Fruit fly (Drosophila melanogaster) whole organism, embryonic: ENCODE data around the gene ihog.

Source experiments
- Adf1 ChIP-seq: fragments of 200-800 bp; sonication (Bioruptor generic); IDR thresholded peaks from 2 replicates; pipeline ENCODE4 v1.3.6; 2022; ENCODE audit warnings: missing biosample characterization, missing genetic modification characterization
- Atf3 ChIP-seq: fragments of 200-800 bp; sonication (Bioruptor generic); optimal IDR thresholded peaks from 3 replicates; lab custom pipeline; 2016; ENCODE audit warnings: missing biosample characterization, missing genetic modification characterization
- BEAF-32 ChIP-seq: fragments of 200-800 bp; sonication (Bioruptor generic); optimal IDR thresholded peaks from 3 replicates; lab custom pipeline; 2017; ENCODE audit warnings: missing biosample characterization, missing genetic modification characterization, mild to moderate bottlenecking, moderate library complexity, missing genetic modification reagents
- Bgb ChIP-seq: fragments of 200-800 bp; sonication (Bioruptor generic); IDR thresholded peaks from 2 replicates; pipeline ENCODE4 v1.3.6; 2022; ENCODE audit warnings: missing biosample characterization, missing genetic modification characterization; ENCODE audit not compliant: partially characterized antibody
- CG11504 ChIP-seq: fragments of 200-800 bp; sonication (Bioruptor generic); optimal IDR thresholded peaks from 3 replicates; lab custom pipeline; 2019; ENCODE audit warnings: missing biosample characterization, mild to moderate bottlenecking, missing genetic modification characterization, moderate library complexity
- CG11723 ChIP-seq: fragments of 200-800 bp; sonication (Bioruptor generic); optimal IDR thresholded peaks from 2 replicates; lab custom pipeline; 2017; ENCODE audit warnings: missing biosample characterization, mild to moderate bottlenecking, missing genetic modification characterization
- CG1233 ChIP-seq: fragments of 200-800 bp; sonication (Bioruptor generic); optimal IDR thresholded peaks from 4 replicates; lab custom pipeline; 2018; ENCODE audit warnings: missing biosample characterization, mild to moderate bottlenecking, missing genetic modification characterization
- CG14710 ChIP-seq: fragments of 200-800 bp; sonication (Bioruptor generic); optimal IDR thresholded peaks from 3 replicates; lab custom pipeline; 2019; ENCODE audit warnings: missing biosample characterization, mild to moderate bottlenecking, missing genetic modification characterization, moderate library complexity
- CG15479 ChIP-seq: fragments of 200-800 bp; sonication (Bioruptor generic); optimal IDR thresholded peaks from 3 replicates; lab custom pipeline; 2019; ENCODE audit warnings: missing biosample characterization, mild to moderate bottlenecking, missing genetic modification characterization, moderate library complexity
- CG17385 ChIP-seq: fragments of 200-800 bp; sonication (Bioruptor generic); optimal IDR thresholded peaks from 3 replicates; lab custom pipeline; 2018; ENCODE audit warnings: missing biosample characterization, mild to moderate bottlenecking, missing genetic modification characterization
- CG17568 ChIP-seq: fragments of 200-800 bp; sonication (Bioruptor generic); optimal IDR thresholded peaks from 2 replicates; lab custom pipeline; 2018; ENCODE audit warnings: missing biosample characterization, mild to moderate bottlenecking, missing genetic modification characterization, moderate library complexity
- CG18476 ChIP-seq: fragments of 200-800 bp; sonication (Bioruptor generic); optimal IDR thresholded peaks from 2 replicates; lab custom pipeline; 2016; ENCODE audit warnings: missing biosample characterization, mild to moderate bottlenecking, missing genetic modification characterization
- CG2120 ChIP-seq: fragments of 200-800 bp; sonication (Bioruptor generic); optimal IDR thresholded peaks from 3 replicates; lab custom pipeline; 2016; ENCODE audit warnings: missing biosample characterization, missing genetic modification characterization
- CG2678 ChIP-seq: fragments of 200-800 bp; sonication (Bioruptor generic); optimal IDR thresholded peaks from 3 replicates; lab custom pipeline; 2019; ENCODE audit warnings: missing biosample characterization, mild to moderate bottlenecking, missing genetic modification characterization, moderate library complexity
- CG32767 ChIP-seq: fragments of 200-800 bp; sonication (Bioruptor generic); IDR thresholded peaks from 2 replicates; pipeline ENCODE4 v1.3.6; 2022; ENCODE audit warnings: missing biosample characterization, missing genetic modification characterization
- CG3995 ChIP-seq: fragments of 200-800 bp; sonication (Bioruptor generic); optimal IDR thresholded peaks from 3 replicates; lab custom pipeline; 2016; ENCODE audit warnings: missing biosample characterization, missing genetic modification characterization
- CG4424 ChIP-seq: fragments of 200-800 bp; sonication (Bioruptor generic); optimal IDR thresholded peaks from 3 replicates; lab custom pipeline; 2016; ENCODE audit warnings: missing biosample characterization, missing genetic modification characterization
- CG4617 ChIP-seq: fragments of 200-800 bp; sonication (Bioruptor generic); optimal IDR thresholded peaks from 3 replicates; lab custom pipeline; 2016; ENCODE audit warnings: missing biosample characterization, missing genetic modification characterization, borderline replicate concordance
- CG8924 ChIP-seq: fragments of 200-800 bp; optimal IDR thresholded peaks from 3 replicates; lab custom pipeline; 2019; ENCODE audit warnings: missing biosample characterization, mild to moderate bottlenecking, missing genetic modification characterization, moderate library complexity
- Dbx ChIP-seq: fragments of 200-800 bp; sonication (Bioruptor generic); IDR thresholded peaks from 3 replicates; pipeline ENCODE4 v1.3.6; 2022; ENCODE audit warnings: missing biosample characterization, missing genetic modification characterization
- Dp ChIP-seq: fragments of 200-800 bp; sonication (Bioruptor generic); optimal IDR thresholded peaks from 2 replicates; lab custom pipeline; 2018; ENCODE audit warnings: missing biosample characterization, mild to moderate bottlenecking, missing genetic modification characterization, moderate library complexity
- Dref ChIP-seq: fragments of 200-800 bp; sonication (Bioruptor generic); IDR thresholded peaks from 2 replicates; pipeline ENCODE4 v1.3.6; 2022; ENCODE audit warnings: missing biosample characterization, missing genetic modification characterization
- MBD-R2 ChIP-seq: fragments of 200-800 bp; sonication (Bioruptor generic); IDR thresholded peaks from 2 replicates; pipeline ENCODE4 v1.3.6; 2022; ENCODE audit warnings: missing biosample characterization, missing genetic modification characterization
- Med ChIP-seq: fragments of 200-800 bp; sonication (Bioruptor generic); peaks from one replicate; lab custom pipeline; 2016; ENCODE audit warnings: missing biosample characterization, missing genetic modification characterization, mild to moderate bottlenecking, inconsistent platforms, moderate library complexity
- NFAT ChIP-seq: fragments of 200-800 bp; sonication (Bioruptor generic); IDR thresholded peaks from 2 replicates; pipeline ENCODE4 v1.3.6; 2022; ENCODE audit warnings: missing biosample characterization, missing genetic modification characterization
- Nf-YB ChIP-seq: fragments of 200-800 bp; sonication (Bioruptor generic); optimal IDR thresholded peaks from 3 replicates; lab custom pipeline; 2019; ENCODE audit warnings: missing biosample characterization, mild to moderate bottlenecking, missing genetic modification characterization, moderate library complexity
- Pdp1 ChIP-seq, 2 experiments: fragments of 200-800 bp; sonication (Bioruptor generic); optimal IDR thresholded peaks; 3 replicates each; lab custom pipeline; 2016; ENCODE audit warnings: missing biosample characterization in 2 of 2, missing genetic modification characterization in 2 of 2, mild to moderate bottlenecking in 1 of 2, moderate library complexity in 1 of 2
- Sin3A ChIP-seq: fragments of >200 bp; optimal IDR thresholded peaks from 2 replicates; lab custom pipeline; 2018
- Sry-β ChIP-seq: fragments of 200-800 bp; sonication (Bioruptor generic); optimal IDR thresholded peaks from 2 replicates; lab custom pipeline; 2018; ENCODE audit warnings: missing biosample characterization, mild to moderate bottlenecking, missing genetic modification characterization, moderate library complexity
- Sry-δ ChIP-seq: fragments of 200-800 bp; sonication (Bioruptor generic); optimal IDR thresholded peaks from 2 replicates; lab custom pipeline; 2016; ENCODE audit warnings: missing biosample characterization, missing genetic modification characterization
- YL-1 ChIP-seq: fragments of 200-800 bp; sonication (Bioruptor generic); optimal IDR thresholded peaks from 3 replicates; lab custom pipeline; 2017; ENCODE audit warnings: missing biosample characterization, mild to moderate bottlenecking, missing genetic modification characterization
- cg ChIP-seq: fragments of 200-800 bp; sonication (Bioruptor generic); optimal IDR thresholded peaks from 3 replicates; lab custom pipeline; 2019; ENCODE audit warnings: missing biosample characterization, mild to moderate bottlenecking, missing genetic modification characterization, moderate library complexity
- chinmo ChIP-seq: fragments of 200-800 bp; sonication (Bioruptor generic); IDR thresholded peaks from 4 replicates; pipeline ENCODE4 v1.3.6; 2022; ENCODE audit warnings: missing biosample characterization, missing genetic modification characterization; ENCODE audit not compliant: partially characterized antibody
- chm ChIP-seq: fragments of 200-800 bp; sonication (Bioruptor generic); IDR thresholded peaks from 2 replicates; pipeline ENCODE4 v1.3.6; 2022; ENCODE audit warnings: missing biosample characterization, missing genetic modification characterization
- gem ChIP-seq: fragments of 200-800 bp; sonication (Bioruptor generic); optimal IDR thresholded peaks from 2 replicates; lab custom pipeline; 2019; ENCODE audit warnings: missing biosample characterization, mild to moderate bottlenecking, missing genetic modification characterization, moderate library complexity
- gfzf ChIP-seq: fragments of 200-800 bp; sonication (Bioruptor generic); optimal IDR thresholded peaks from 2 replicates; lab custom pipeline; 2016; ENCODE audit warnings: missing biosample characterization, mild to moderate bottlenecking, missing genetic modification characterization, moderate library complexity
- inv ChIP-seq: fragments of 200-800 bp; sonication (Bioruptor generic); IDR thresholded peaks from 2 replicates; pipeline ENCODE4 v1.3.6; 2022; ENCODE audit warnings: missing biosample characterization, missing genetic modification characterization; ENCODE audit not compliant: partially characterized antibody
- mam ChIP-seq: fragments of 200-800 bp; sonication (Bioruptor generic); optimal IDR thresholded peaks from 3 replicates; lab custom pipeline; 2016; ENCODE audit warnings: missing biosample characterization, missing genetic modification characterization
- onecut ChIP-seq: fragments of 200-800 bp; sonication (Bioruptor generic); IDR thresholded peaks from 2 replicates; pipeline ENCODE4 v1.3.6; 2022; ENCODE audit warnings: missing biosample characterization, missing genetic modification characterization
- pzg ChIP-seq: fragments of 200-800 bp; sonication (Bioruptor generic); optimal IDR thresholded peaks from 3 replicates; lab custom pipeline; 2018; ENCODE audit warnings: missing biosample characterization, mild to moderate bottlenecking, missing genetic modification characterization, moderate library complexity
- ranshi ChIP-seq: fragments of 200-800 bp; sonication (Bioruptor generic); IDR thresholded peaks from 2 replicates; pipeline ENCODE4 v1.3.6; 2022; ENCODE audit warnings: missing biosample characterization, missing genetic modification characterization
- rib ChIP-seq: fragments of 200-800 bp; sonication (Bioruptor generic); IDR thresholded peaks from 2 replicates; pipeline ENCODE4 v1.3.6; 2022; ENCODE audit warnings: missing biosample characterization, missing genetic modification characterization
- salm ChIP-seq: fragments of 200-800 bp; sonication (Bioruptor generic); optimal IDR thresholded peaks from 2 replicates; lab custom pipeline; 2018; ENCODE audit warnings: missing biosample characterization, mild to moderate bottlenecking, missing genetic modification characterization
- sd ChIP-seq: fragments of 200-800 bp; sonication (Bioruptor generic); optimal IDR thresholded peaks from 3 replicates; lab custom pipeline; 2018; ENCODE audit warnings: missing biosample characterization, mild to moderate bottlenecking, missing genetic modification characterization, moderate library complexity
- sqz ChIP-seq: fragments of 200-800 bp; sonication (Bioruptor generic); optimal IDR thresholded peaks from 3 replicates; lab custom pipeline; 2018; ENCODE audit warnings: missing biosample characterization, mild to moderate bottlenecking, missing genetic modification characterization
- ssp ChIP-seq: fragments of 200-800 bp; sonication (Bioruptor generic); IDR thresholded peaks from 2 replicates; pipeline ENCODE4 v1.3.6; 2022; ENCODE audit warnings: missing biosample characterization, missing genetic modification characterization
- wek ChIP-seq: fragments of 200-800 bp; sonication (Bioruptor generic); optimal IDR thresholded peaks from 3 replicates; lab custom pipeline; 2018; ENCODE audit warnings: missing biosample characterization, mild to moderate bottlenecking, missing genetic modification characterization, moderate library complexity

Gene ihog

dm6 chr2L:6920661-6921359 lies 27.8 kb downstream of the ihog start, which contains the start of gene Hrb27C (continued):
- TF ChIP-seq CG1233 (GFP tag; lab: Kevin White, UChicago) (no peak), Med (GFP tag; lab: Kevin White, UChicago) (peak; percentile 68), ranshi (no peak), Dref (no peak), sqz (GFP tag; lab: Kevin White, UChicago) (peak; percentile 57), CG18476 (GFP tag; lab: Kevin White, UChicago) (no peak), Nf-YB (peak; percentile 16), CG17385 (GFP tag; lab: Kevin White, UChicago) (peak; percentile 1), Bgb (GFP tag; lab: Robert Waterston, UW) (peak; percentile 40; the same call in 1 of the 2 replicates), inv (no peak), CG11723 (GFP tag; lab: Kevin White, UChicago) (no peak), chm (GFP tag; lab: Robert Waterston, UW) (peak; percentile 66), BEAF-32 (no peak), cg (GFP tag; lab: Kevin White, UChicago) (peak; percentile 97), Adf1 (GFP tag; lab: Robert Waterston, UW) (0 out of 2 replicates have a peak, but pooled peaks have one; percentile 7), gfzf (GFP tag; lab: Kevin White, UChicago) (peak; percentile 26), Atf3 (GFP tag; lab: Kevin White, UChicago) (no peak), Dbx (peak; percentile 50; the same call in 1 of the 3 replicates), CG32767 (GFP tag; lab: Robert Waterston, UW) (peak; percentile 91), mam (no peak), rib (peak; percentile 81), Sry-β (GFP tag; lab: Kevin White, UChicago) (no peak), CG11504 (tag; lab: Kevin White, UChicago) (no peak), sd (peak; percentile 58), chinmo (GFP tag; lab: Robert Waterston, UW) (0 out of 4 replicates have a peak, but pooled peaks have one; percentile 60), CG8924 (tag; lab: Kevin White, UChicago) (peak; percentile 15), CG17568 (peak; percentile 11), Pdp1 (GFP tag; optimal IDR thresholded peaks at IDR 0.05; lab: Kevin White, UChicago) (peak in 1 of 2 experiments; percentile 86), salm (tag; lab: Kevin White, UChicago) (peak; percentile 9), YL-1 (GFP tag; lab: Kevin White, UChicago) (peak; percentile 74), CG15479 (GFP tag; lab: Kevin White, UChicago) (peak; percentile 96)

dm6 chr2L:6919850-6920660 lies 28.6 kb downstream of the ihog start, which contains the start of gene x16:
TSS of gene x16 (minus strand) at chr2L:6920210.
- TF ChIP-seq CG2120 (peak; percentile 11), Dp (GFP tag; lab: Kevin White, UChicago) (peak; percentile 51), ssp (GFP tag; lab: Robert Waterston, UW) (0 out of 2 replicates have a peak, but pooled peaks have one; percentile 14), Sry-δ (peak; percentile 5), CG14710 (tag; lab: Kevin White, UChicago) (peak; percentile 50), BEAF-32 (peak; percentile 37), CG4424 (peak; percentile 23), wek (no peak), gem (tag; lab: Kevin White, UChicago) (peak; percentile 15), NFAT (GFP tag; lab: Robert Waterston, UW) (0 out of 2 replicates have a peak, but pooled peaks have one; percentile 10), CG2678 (peak; percentile 12), Sin3A (lab: Kevin White, UChicago) (peak; percentile 76), MBD-R2 (GFP tag; lab: Robert Waterston, UW) (peak; percentile 39), Med (GFP tag; lab: Kevin White, UChicago) (peak; percentile 10), pzg (GFP tag; lab: Kevin White, UChicago) (peak; percentile 56), Dbx (0 out of 3 replicates have a peak, but pooled peaks have one; percentile 2), onecut (peak; percentile 80), gfzf (GFP tag; lab: Kevin White, UChicago) (peak; percentile 85), CG3995 (GFP tag; lab: Kevin White, UChicago) (peak; percentile 56), CG4617 (GFP tag; lab: Kevin White, UChicago) (peak; percentile 45)
